Fruit fly (Drosophila melanogaster): ENCODE measurements around the gene Cyp6d5.

Cyp6d5 gene

dm6 chr3R:14019407-14020050 lies 9.5 kb upstream of the Cyp6d5 start (continued):
- 0 out of 2 replicates have a peak, but pooled peaks have one; percentile 39 for TF ChIP-seq CG32767 (GFP tag; IDR thresholded peaks at IDR 0.05)
- TF ChIP-seq org-1 (GFP tag; optimal IDR thresholded peaks at IDR 0.05), result no peak
- no peak for TF ChIP-seq HLH3B (GFP tag; IDR thresholded peaks at IDR 0.05)
- TF ChIP-seq NK7.1 (GFP tag; optimal IDR thresholded peaks at IDR 0.05), result no peak
- no peak for TF ChIP-seq CG12744 (GFP tag; optimal IDR thresholded peaks at IDR 0.05)
- TF ChIP-seq Blimp-1 (GFP tag; optimal IDR thresholded peaks at IDR 0.05), result peak; percentile 28
- TF ChIP-seq crc (GFP tag; optimal IDR thresholded peaks at IDR 0.05), result no peak
- TF ChIP-seq HLH4C (GFP tag; IDR thresholded peaks at IDR 0.05; ENCODE audit: partially characterized antibody), result no peak
- peak; percentile 65 for TF ChIP-seq CG34376 (GFP tag; optimal IDR thresholded peaks at IDR 0.05)
- TF ChIP-seq Gsc (GFP tag; IDR thresholded peaks at IDR 0.05), result no peak
- TF ChIP-seq pfk (GFP tag; optimal IDR thresholded peaks at IDR 0.05), result peak; percentile 2
- TF ChIP-seq zfh2 (GFP tag; optimal IDR thresholded peaks at IDR 0.05), result no peak
- peak; percentile 39 for TF ChIP-seq CG17912 (GFP tag; optimal IDR thresholded peaks at IDR 0.05)
- TF ChIP-seq CG9876 (GFP tag; optimal IDR thresholded peaks at IDR 0.05), result no peak
- no peak for TF ChIP-seq disco-r (GFP tag; optimal IDR thresholded peaks at IDR 0.05)
- TF ChIP-seq ham (GFP tag; IDR thresholded peaks at IDR 0.05), result no peak
- no peak for TF ChIP-seq ase (GFP tag; IDR thresholded peaks at IDR 0.05)
- no peak for TF ChIP-seq jumu (GFP tag; optimal IDR thresholded peaks at IDR 0.05)
- no peak for TF ChIP-seq CG9437 (GFP tag; optimal IDR thresholded peaks at IDR 0.05)
- TF ChIP-seq CG6854 (GFP tag; optimal IDR thresholded peaks at IDR 0.05), result peak; percentile 7
- TF ChIP-seq CG7839 (tag; optimal IDR thresholded peaks at IDR 0.05), result no peak
- TF ChIP-seq corto (GFP tag; optimal IDR thresholded peaks at IDR 0.05), result no peak
- TF ChIP-seq H2.0 (GFP tag; IDR thresholded peaks at IDR 0.05), result no peak
- TF ChIP-seq CG9727 (GFP tag; optimal IDR thresholded peaks at IDR 0.05), result no peak
- peak; percentile 41; the same call in 1 of the 2 replicates for TF ChIP-seq CG4360 (GFP tag; IDR thresholded peaks at IDR 0.05)
- no peak for TF ChIP-seq CG5953 (GFP tag; IDR thresholded peaks at IDR 0.05)
- no peak for TF ChIP-seq Camta (GFP tag; optimal IDR thresholded peaks at IDR 0.05)
- no peak for TF ChIP-seq sens-2 (GFP tag; IDR thresholded peaks at IDR 0.05)
- TF ChIP-seq Hr3 (GFP tag; optimal IDR thresholded peaks at IDR 0.05), result no peak
- TF ChIP-seq wek (GFP tag; optimal IDR thresholded peaks at IDR 0.05), result no peak
- TF ChIP-seq caup (GFP tag; optimal IDR thresholded peaks at IDR 0.05; ENCODE audit: severe bottlenecking), result no peak
- 0 out of 3 replicates have a peak, but pooled peaks have one; percentile 26 for TF ChIP-seq CG11695 (GFP tag; IDR thresholded peaks at IDR 0.05)
- no peak for TF ChIP-seq CG14014 (GFP tag; IDR thresholded peaks at IDR 0.05)
- no peak for TF ChIP-seq CG10209 (GFP tag; optimal IDR thresholded peaks at IDR 0.05)
- no peak for TF ChIP-seq Ravus (GFP tag; IDR thresholded peaks at IDR 0.05)
- no peak for TF ChIP-seq Dll (GFP tag; IDR thresholded peaks at IDR 0.05; ENCODE audit: partially characterized antibody)
- no peak for TF ChIP-seq CG10462 (GFP tag; optimal IDR thresholded peaks at IDR 0.05)
- no peak for TF ChIP-seq NC2β (GFP tag; optimal IDR thresholded peaks at IDR 0.05)
- TF ChIP-seq CG7556 (GFP tag; optimal IDR thresholded peaks at IDR 0.05), result no peak
- TF ChIP-seq Dref (GFP tag; IDR thresholded peaks at IDR 0.05), result no peak
- TF ChIP-seq zf30C (GFP tag; optimal IDR thresholded peaks at IDR 0.05), result no peak
- TF ChIP-seq CG10654 (GFP tag; optimal IDR thresholded peaks at IDR 0.05), result no peak
- TF ChIP-seq Eip74EF (GFP tag; optimal IDR thresholded peaks at IDR 0.05), result no peak
- TF ChIP-seq Hey (tag; optimal IDR thresholded peaks at IDR 0.05), result no peak
- 0 out of 2 replicates have a peak, but pooled peaks have one; percentile 8 for TF ChIP-seq onecut (GFP tag; IDR thresholded peaks at IDR 0.05)
- no peak for TF ChIP-seq CG14965 (GFP tag; optimal IDR thresholded peaks at IDR 0.05; ENCODE audit: borderline replicate concordance)
- no peak for TF ChIP-seq chm (GFP tag; IDR thresholded peaks at IDR 0.05)
- peak in 1 of 2 experiments; percentile 68 for TF ChIP-seq Pdp1 (GFP tag; optimal IDR thresholded peaks at IDR 0.05)
- no peak for TF ChIP-seq nom (GFP tag; optimal IDR thresholded peaks at IDR 0.05)
- TF ChIP-seq dpn (GFP tag; optimal IDR thresholded peaks at IDR 0.05), result no peak

All from whole organism, embryonic.